Fruit fly (Drosophila melanogaster) whole organism, prepupa: ENCODE measurements around the gene Arpc3B.
A peak's percentile ranks its signal among the peaks of the same experiment; 100 is the strongest.

Experiments
- Blimp-1 ChIP-seq: fragments of 200-800 bp; sonication (Bioruptor generic); optimal IDR thresholded peaks from 3 replicates; lab custom pipeline; 2017; ENCODE audit warnings: missing biosample characterization, missing genetic modification characterization, mild to moderate bottlenecking, moderate library complexity, missing genetic modification reagents
- CG10631 ChIP-seq: fragments of 200-800 bp; sonication (Bioruptor generic); optimal IDR thresholded peaks from 2 replicates; lab custom pipeline; 2016; ENCODE audit warnings: missing biosample characterization, missing genetic modification characterization
- CG10669 ChIP-seq: fragments of 200-800 bp; sonication (Bioruptor generic); optimal IDR thresholded peaks from 3 replicates; lab custom pipeline; 2018; ENCODE audit warnings: missing biosample characterization, mild to moderate bottlenecking, missing genetic modification characterization, moderate library complexity
- CG11294 ChIP-seq: fragments of 200-800 bp; sonication (Bioruptor generic); IDR thresholded peaks from 2 replicates; pipeline ENCODE4 v1.3.6; 2022; ENCODE audit warnings: missing biosample characterization, missing genetic modification characterization
- CG11762 ChIP-seq: fragments of 200-800 bp; sonication (Bioruptor generic); optimal IDR thresholded peaks from 3 replicates; lab custom pipeline; 2016; ENCODE audit warnings: missing biosample characterization, missing genetic modification characterization; ENCODE audit not compliant: insufficient read depth
- CG15336 ChIP-seq: fragments of 200-800 bp; sonication (Bioruptor generic); IDR thresholded peaks from 2 replicates; pipeline ENCODE4 v1.3.6; 2022; ENCODE audit warnings: missing biosample characterization, missing genetic modification characterization
- CG1621 ChIP-seq: fragments of 200-800 bp; sonication (Bioruptor generic); optimal IDR thresholded peaks from 3 replicates; lab custom pipeline; 2018; ENCODE audit warnings: missing biosample characterization, mild to moderate bottlenecking, missing genetic modification characterization
- CG31627 ChIP-seq: fragments of 200-800 bp; sonication (Bioruptor generic); optimal IDR thresholded peaks from 3 replicates; lab custom pipeline; 2016; ENCODE audit warnings: missing biosample characterization, missing genetic modification characterization
- CG3919 ChIP-seq: fragments of 200-800 bp; sonication (Bioruptor generic); optimal IDR thresholded peaks from 3 replicates; lab custom pipeline; 2016; ENCODE audit warnings: missing biosample characterization, missing genetic modification characterization
- CG6163 ChIP-seq: fragments of 200-800 bp; sonication (Bioruptor generic); IDR thresholded peaks from 3 replicates; pipeline ENCODE4 v1.3.6; 2022; ENCODE audit warnings: missing biosample characterization, missing genetic modification characterization
- CG6276 ChIP-seq: fragments of 200-800 bp; sonication (Bioruptor generic); optimal IDR thresholded peaks from 2 replicates; lab custom pipeline; 2017; ENCODE audit warnings: missing biosample characterization, mild to moderate bottlenecking, missing genetic modification characterization
- CG6792 ChIP-seq: fragments of 200-800 bp; sonication (Bioruptor generic); optimal IDR thresholded peaks from 3 replicates; lab custom pipeline; 2016; ENCODE audit warnings: missing biosample characterization, missing genetic modification characterization
- CG6854 ChIP-seq: fragments of 200-800 bp; sonication (Bioruptor generic); optimal IDR thresholded peaks from 2 replicates; lab custom pipeline; 2017; ENCODE audit warnings: missing biosample characterization, mild to moderate bottlenecking, missing genetic modification characterization
- CG7368 ChIP-seq: fragments of 200-800 bp; sonication (Bioruptor generic); optimal IDR thresholded peaks from 3 replicates; lab custom pipeline; 2016; ENCODE audit warnings: missing biosample characterization, missing genetic modification characterization
- CG8119 ChIP-seq: fragments of 200-800 bp; sonication (Bioruptor generic); IDR thresholded peaks from 3 replicates; pipeline ENCODE4 v1.3.6; 2022; ENCODE audit warnings: missing biosample characterization, missing genetic modification characterization
- CG8319 ChIP-seq: fragments of 200-800 bp; sonication (Bioruptor generic); optimal IDR thresholded peaks from 3 replicates; lab custom pipeline; 2016; ENCODE audit warnings: missing biosample characterization, missing genetic modification characterization
- CG8632 ChIP-seq: fragments of 200-800 bp; sonication (Bioruptor generic); optimal IDR thresholded peaks from 3 replicates; lab custom pipeline; 2016; ENCODE audit warnings: missing biosample characterization, missing genetic modification characterization
- CG9139 ChIP-seq: fragments of 200-800 bp; sonication (Bioruptor generic); optimal IDR thresholded peaks from 3 replicates; lab custom pipeline; 2017; ENCODE audit warnings: missing biosample characterization, mild to moderate bottlenecking, missing genetic modification characterization
- Eip75B ChIP-seq: fragments of 200-800 bp; sonication (Bioruptor generic); optimal IDR thresholded peaks from 3 replicates; lab custom pipeline; 2016; ENCODE audit warnings: missing biosample characterization, missing genetic modification characterization
- Ets21C ChIP-seq: fragments of 200-800 bp; sonication (Bioruptor generic); optimal IDR thresholded peaks from 3 replicates; lab custom pipeline; 2016; ENCODE audit warnings: missing biosample characterization, missing genetic modification characterization
- Ets96B ChIP-seq: fragments of 200-800 bp; optimal IDR thresholded peaks from 2 replicates; lab custom pipeline; 2019; ENCODE audit warnings: missing biosample characterization, mild to moderate bottlenecking, missing genetic modification characterization, moderate library complexity
- Gug ChIP-seq: fragments of 200-800 bp; sonication (Bioruptor generic); IDR thresholded peaks from 2 replicates; pipeline ENCODE4 v1.3.6; 2022; ENCODE audit warnings: missing biosample characterization, missing genetic modification characterization
- Hr38 ChIP-seq: sonication (Bioruptor generic); optimal IDR thresholded peaks from 2 replicates; lab custom pipeline; 2016; ENCODE audit warnings: missing biosample characterization, missing genetic modification characterization
- Hr39 ChIP-seq: fragments of 200-800 bp; sonication (Bioruptor generic); optimal IDR thresholded peaks from 2 replicates; lab custom pipeline; 2016; ENCODE audit warnings: missing biosample characterization, missing genetic modification characterization
- Hr4 ChIP-seq: fragments of 200-800 bp; sonication (Bioruptor generic); optimal IDR thresholded peaks from 3 replicates; lab custom pipeline; 2016; ENCODE audit warnings: missing biosample characterization, missing genetic modification characterization
- Lpt ChIP-seq: fragments of 200-800 bp; sonication (Bioruptor generic); optimal IDR thresholded peaks from 3 replicates; lab custom pipeline; 2016; ENCODE audit warnings: missing biosample characterization, missing genetic modification characterization
- Met ChIP-seq: fragments of 200-800 bp; sonication (Bioruptor generic); optimal IDR thresholded peaks from 3 replicates; lab custom pipeline; 2016; ENCODE audit warnings: missing biosample characterization, missing genetic modification characterization
- OdsH ChIP-seq: fragments of 200-800 bp; sonication (Bioruptor generic); optimal IDR thresholded peaks from 3 replicates; lab custom pipeline; 2016; ENCODE audit warnings: missing biosample characterization, missing genetic modification characterization
- Smox ChIP-seq: fragments of 200-800 bp; sonication (Bioruptor generic); optimal IDR thresholded peaks from 3 replicates; lab custom pipeline; 2016; ENCODE audit warnings: missing biosample characterization, missing genetic modification characterization
- Sox102F ChIP-seq: fragments of 200-800 bp; sonication (Bioruptor generic); optimal IDR thresholded peaks from 2 replicates; lab custom pipeline; 2016; ENCODE audit warnings: missing biosample characterization, mild to moderate bottlenecking, missing genetic modification characterization
- Sox14 ChIP-seq: fragments of 200-800 bp; sonication (Bioruptor generic); optimal IDR thresholded peaks from 3 replicates; lab custom pipeline; 2016; ENCODE audit warnings: missing biosample characterization, missing genetic modification characterization
- Sox15 ChIP-seq: fragments of 200-800 bp; sonication (Bioruptor generic); optimal IDR thresholded peaks from 3 replicates; lab custom pipeline; 2016; ENCODE audit warnings: missing biosample characterization, missing genetic modification characterization
- achi ChIP-seq: fragments of 200-800 bp; sonication (Bioruptor generic); optimal IDR thresholded peaks from 3 replicates; lab custom pipeline; 2016; ENCODE audit warnings: missing biosample characterization, missing genetic modification characterization
- acj6 ChIP-seq: fragments of 200-800 bp; sonication (Bioruptor generic); optimal IDR thresholded peaks from 3 replicates; lab custom pipeline; 2016; ENCODE audit warnings: missing biosample characterization, missing genetic modification characterization
- dac ChIP-seq: fragments of 200-800 bp; sonication (Bioruptor generic); optimal IDR thresholded peaks from 2 replicates; lab custom pipeline; 2017; ENCODE audit warnings: missing biosample characterization, mild to moderate bottlenecking, missing genetic modification characterization
- dsx ChIP-seq: fragments of 200-800 bp; optimal IDR thresholded peaks from 3 replicates; lab custom pipeline; 2019; ENCODE audit warnings: missing biosample characterization, mild to moderate bottlenecking, missing genetic modification characterization, moderate library complexity; ENCODE audit not compliant: poor library complexity, severe bottlenecking
- esn ChIP-seq: fragments of 200-800 bp; sonication (Bioruptor generic); optimal IDR thresholded peaks from 2 replicates; lab custom pipeline; 2016; ENCODE audit warnings: missing biosample characterization, mild to moderate bottlenecking, missing genetic modification characterization, moderate library complexity
- fd59A ChIP-seq: fragments of 200-800 bp; sonication (Bioruptor generic); optimal IDR thresholded peaks from 2 replicates; lab custom pipeline; 2017; ENCODE audit warnings: missing biosample characterization, mild to moderate bottlenecking, missing genetic modification characterization, missing genetic modification reagents
- fd85E ChIP-seq: fragments of 200-800 bp; sonication (Bioruptor generic); optimal IDR thresholded peaks from 3 replicates; lab custom pipeline; 2016; ENCODE audit warnings: missing biosample characterization, missing genetic modification characterization
- fkh ChIP-seq: fragments of 200-800 bp; sonication (Bioruptor generic); optimal IDR thresholded peaks from 3 replicates; lab custom pipeline; 2017; ENCODE audit warnings: missing biosample characterization, mild to moderate bottlenecking, missing genetic modification characterization, moderate library complexity
- lz ChIP-seq: fragments of 200-800 bp; sonication (Bioruptor generic); optimal IDR thresholded peaks from 3 replicates; lab custom pipeline; 2016; ENCODE audit warnings: missing biosample characterization, missing genetic modification characterization
- net ChIP-seq: fragments of 200-800 bp; sonication (Bioruptor generic); optimal IDR thresholded peaks from 3 replicates; lab custom pipeline; 2016; ENCODE audit warnings: missing biosample characterization, missing genetic modification characterization
- pdm3 ChIP-seq: fragments of 200-800 bp; sonication (Bioruptor generic); optimal IDR thresholded peaks from 3 replicates; lab custom pipeline; 2016; ENCODE audit warnings: missing biosample characterization, missing genetic modification characterization
- ss ChIP-seq, 2 experiments: fragments of 200-800 bp; sonication (Bioruptor generic); optimal IDR thresholded peaks; 2 replicates in 1 of 2; 3 replicates in 1 of 2; lab custom pipeline; 2017 to 2018; ENCODE audit warnings: mild to moderate bottlenecking in 2 of 2, missing biosample characterization in 2 of 2, missing genetic modification characterization in 2 of 2, moderate library complexity in 1 of 2
- topi ChIP-seq: fragments of 200-800 bp; sonication (Bioruptor generic); optimal IDR thresholded peaks from 3 replicates; lab custom pipeline; 2016; ENCODE audit warnings: missing biosample characterization, missing genetic modification characterization
- vri ChIP-seq: fragments of 200-800 bp; sonication (Bioruptor generic); optimal IDR thresholded peaks from 3 replicates; lab custom pipeline; 2016; ENCODE audit warnings: missing biosample characterization, mild to moderate bottlenecking, missing genetic modification characterization

Gene Arpc3B

DNA sequence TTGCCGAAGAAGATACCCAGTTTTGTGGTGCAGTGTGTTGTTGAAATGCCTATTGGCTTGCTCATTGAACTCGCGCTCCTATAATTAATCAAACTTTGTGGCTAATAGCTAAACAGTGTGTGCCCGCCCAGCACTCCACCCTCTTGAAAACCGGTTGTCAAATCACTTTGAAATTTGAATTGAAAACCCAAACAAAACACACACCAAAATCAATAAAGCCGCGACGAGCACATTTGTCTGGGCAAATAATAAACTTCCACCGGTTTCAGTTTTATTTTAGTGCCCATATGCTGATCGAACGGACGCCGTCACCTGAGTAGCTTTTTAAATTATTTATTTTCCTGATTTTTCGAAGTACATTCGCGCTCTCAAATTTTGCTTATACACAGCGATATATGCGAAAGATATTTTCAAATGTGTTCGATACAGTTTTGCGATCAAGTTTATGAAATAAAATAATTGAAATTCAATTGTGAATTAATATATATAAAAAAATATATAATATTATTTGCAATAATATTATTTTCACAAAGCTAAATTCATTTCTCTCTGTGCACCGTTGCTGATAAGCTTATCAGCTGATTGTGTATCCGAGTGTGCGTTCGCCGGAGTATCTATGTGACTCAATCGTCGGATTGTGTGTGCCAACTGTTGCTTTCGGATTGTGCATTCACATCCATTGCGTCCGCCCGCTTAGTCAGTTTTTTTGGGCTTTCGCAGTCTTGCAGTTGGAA is 24.2 kb upstream of the Arpc3B start (continued):
- TF ChIP-seq CG31627 (no peak), fd59A (GFP tag; lab: Kevin White, UChicago) (no peak), CG7368 (GFP tag; lab: Kevin White, UChicago) (no peak), Blimp-1 (no peak), CG6163 (GFP tag; lab: Robert Waterston, UW) (peak; percentile 54; the same call in 2 of the 3 replicates), Eip75B (GFP tag; lab: Kevin White, UChicago) (no peak), CG6854 (GFP tag; lab: Kevin White, UChicago) (peak; percentile 5), CG8319 (GFP tag; lab: Kevin White, UChicago) (no peak), Sox14 (GFP tag; lab: Kevin White, UChicago) (peak; percentile 2), Sox102F (GFP tag; lab: Kevin White, UChicago) (peak; percentile 35), OdsH (GFP tag; lab: Kevin White, UChicago) (peak; percentile 63), dsx (no peak), Lpt (GFP tag; lab: Kevin White, UChicago) (peak; percentile 24), fkh (peak; percentile 91), fd85E (no peak), CG10669 (GFP tag; lab: Kevin White, UChicago) (peak; percentile 35), Ets96B (tag; lab: Kevin White, UChicago) (peak; percentile 42), Gug (GFP tag; lab: Robert Waterston, UW) (peak; percentile 64), esn (GFP tag; lab: Kevin White, UChicago) (peak; percentile 53), pdm3 (peak; percentile 28), CG6792 (GFP tag; lab: Kevin White, UChicago) (peak; percentile 46), Smox (GFP tag; lab: Kevin White, UChicago) (no peak), net (GFP tag; lab: Kevin White, UChicago) (peak; percentile 55), lz (no peak), topi (GFP tag; lab: Kevin White, UChicago) (no peak)

DNA sequence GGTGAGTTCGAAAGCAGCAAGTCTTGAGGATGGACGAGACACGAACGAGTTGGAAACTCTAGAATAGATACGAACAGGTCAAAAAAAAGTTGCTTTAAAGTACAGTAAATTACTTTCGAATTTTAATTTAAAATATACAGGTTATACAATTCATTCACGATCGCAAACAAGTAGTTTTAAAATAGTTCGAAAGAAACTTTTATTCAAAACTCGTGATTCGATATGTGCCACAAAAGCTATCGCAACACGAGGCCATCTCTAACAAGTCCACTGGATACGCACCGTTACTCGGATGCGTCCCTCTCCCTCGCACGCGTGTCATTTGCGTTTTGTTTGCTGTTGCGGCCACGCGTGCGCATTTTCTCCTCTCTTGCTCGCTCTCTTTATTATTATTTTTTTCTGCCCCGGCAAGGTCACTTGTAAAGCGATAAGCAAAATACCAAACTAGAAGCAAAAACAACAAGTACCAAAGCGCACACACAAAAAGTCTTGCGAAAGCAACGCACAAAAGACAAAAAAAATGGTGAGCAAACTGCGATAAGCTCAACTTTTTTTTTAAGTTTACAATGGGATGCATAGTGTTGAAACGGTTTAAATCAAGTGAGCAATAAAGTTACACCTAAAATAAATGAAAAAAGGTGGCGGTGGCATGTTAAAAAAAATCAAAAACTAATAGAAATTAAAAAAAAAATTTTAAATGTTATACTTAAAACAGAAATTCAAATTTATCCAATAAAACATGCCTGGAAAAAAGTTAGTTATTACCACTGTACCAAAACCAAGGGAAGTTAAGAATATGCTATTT is 19.6 kb upstream of the Arpc3B start:
- TF ChIP-seq CG10631 (GFP tag; lab: Kevin White, UChicago) (peak; percentile 2), CG10669 (GFP tag; lab: Kevin White, UChicago) (peak; percentile 43), Blimp-1 (no peak), dsx (peak; percentile 8), CG3919 (GFP tag; lab: Kevin White, UChicago) (peak; percentile 29), CG31627 (no peak), Hr38 (GFP tag; lab: Kevin White, UChicago) (no peak), CG1621 (tag; lab: Kevin White, UChicago) (no peak), CG15336 (GFP tag; lab: Robert Waterston, UW) (peak; percentile 54), CG8119 (GFP tag; lab: Robert Waterston, UW) (peak; percentile 32; the same call in 1 of the 3 replicates), CG8632 (GFP tag; lab: Kevin White, UChicago) (peak; percentile 10), Smox (GFP tag; lab: Kevin White, UChicago) (peak; percentile 15), Hr4 (GFP tag; lab: Kevin White, UChicago) (peak; percentile 21), ss (GFP tag; optimal IDR thresholded peaks at IDR 0.05; lab: Kevin White, UChicago) (peak; percentile 67 to 71), pdm3 (no peak), Hr39 (GFP tag; lab: Kevin White, UChicago) (no peak), CG8319 (GFP tag; lab: Kevin White, UChicago) (no peak), Ets21C (peak; percentile 15), CG11294 (GFP tag; lab: Robert Waterston, UW) (no peak), CG6276 (GFP tag; lab: Kevin White, UChicago) (peak; percentile 47), Gug (GFP tag; lab: Robert Waterston, UW) (no peak), net (GFP tag; lab: Kevin White, UChicago) (peak; percentile 38), dac (GFP tag; lab: Kevin White, UChicago) (no peak), acj6 (GFP tag; lab: Kevin White, UChicago) (peak; percentile 13), Sox15 (GFP tag; lab: Kevin White, UChicago) (no peak), fd59A (GFP tag; lab: Kevin White, UChicago) (no peak), vri (GFP tag; lab: Kevin White, UChicago) (no peak), CG6792 (GFP tag; lab: Kevin White, UChicago) (peak; percentile 15), CG9139 (GFP tag; lab: Kevin White, UChicago) (peak; percentile 44), achi (no peak), CG11762 (GFP tag; lab: Kevin White, UChicago) (peak; percentile 10), Met (peak; percentile 11)
